Worm (Caenorhabditis elegans): Measurements from ENCODE around the gene pezo-1.

- TF ChIP-seq him-1 (tag; optimal IDR thresholded peaks at IDR 0.05) (no peak), W03F9.2 (tag; optimal IDR thresholded peaks at IDR 0.05) (no peak)
Observed at ce11 chrIV:9319080-9319479, 47.2 kb downstream of the pezo-1 start, which contains the start of the genes F49C12.11 and nemt-1.
